Worm (Caenorhabditis elegans) whole organism, late embryonic: ENCODE data around the gene gspd-1.

Experiments
- F13H6.1 ChIP-seq: sonication (generic microtip); optimal IDR thresholded peaks from 2 replicates; lab custom pipeline; 2016; ENCODE audit warnings: missing genetic modification characterization, missing compliant biosample characterization
- K02D7.2 ChIP-seq: sonication (generic microtip); optimal IDR thresholded peaks from 2 replicates; lab custom pipeline; 2017; ENCODE audit warnings: mild to moderate bottlenecking, missing genetic modification characterization, missing compliant biosample characterization
- T23F11.4 ChIP-seq: fragments of 200-800 bp; sonication (Bioruptor generic); optimal IDR thresholded peaks from 2 replicates; lab custom pipeline; 2018; ENCODE audit warnings: mild to moderate bottlenecking, missing genetic modification characterization, missing compliant biosample characterization
- ceh-18 ChIP-seq: sonication (generic microtip); optimal IDR thresholded peaks from 2 replicates; lab custom pipeline; 2016; ENCODE audit warnings: missing genetic modification characterization, missing compliant biosample characterization
- ceh-19 ChIP-seq: fragments of 200-800 bp; sonication (Bioruptor generic); optimal IDR thresholded peaks from 2 replicates; lab custom pipeline; 2018; ENCODE audit warnings: mild to moderate bottlenecking, missing genetic modification characterization, missing compliant biosample characterization
- dve-1 ChIP-seq: sonication (generic microtip); optimal IDR thresholded peaks from 2 replicates; lab custom pipeline; 2017; ENCODE audit warnings: antibody characterized with exemption, mild to moderate bottlenecking, missing genetic modification characterization, missing compliant biosample characterization
- elt-2 ChIP-seq: sonication (generic microtip); optimal IDR thresholded peaks from 2 replicates; lab custom pipeline; 2016; ENCODE audit warnings: missing genetic modification reagents, missing genetic modification characterization, missing compliant biosample characterization
- eyg-1 ChIP-seq: sonication (generic microtip); optimal IDR thresholded peaks from 2 replicates; lab custom pipeline; 2016; ENCODE audit warnings: missing genotype, missing genetic modification characterization, missing compliant biosample characterization
- fax-1 ChIP-seq: sonication (generic microtip); optimal IDR thresholded peaks from 2 replicates; lab custom pipeline; 2016; ENCODE audit warnings: missing genotype, missing genetic modification characterization, missing compliant biosample characterization
- fkh-10 ChIP-seq: fragments of 150-350 bp; optimal IDR thresholded peaks from 2 replicates; lab custom pipeline; 2014; ENCODE audit warnings: missing biosample characterization, missing genetic modification reagents, missing genetic modification characterization
- fkh-6 ChIP-seq: sonication (generic microtip); optimal IDR thresholded peaks from 2 replicates; lab custom pipeline; 2016; ENCODE audit warnings: missing genetic modification characterization, missing compliant biosample characterization
- hlh-13 ChIP-seq: fragments of 200-800 bp; sonication (Bioruptor generic); optimal IDR thresholded peaks from 2 replicates; lab custom pipeline; 2018; ENCODE audit warnings: mild to moderate bottlenecking, missing genetic modification characterization, missing compliant biosample characterization
- nfya-1 ChIP-seq: sonication (generic microtip); optimal IDR thresholded peaks from 2 replicates; lab custom pipeline; 2017; ENCODE audit warnings: missing genetic modification characterization, mild to moderate bottlenecking, missing compliant biosample characterization, antibody characterized with exemption, moderate library complexity
- nhr-232 ChIP-seq: sonication (generic microtip); optimal IDR thresholded peaks from 2 replicates; lab custom pipeline; 2016; ENCODE audit warnings: missing genetic modification characterization, missing compliant biosample characterization
- pag-3 ChIP-seq: sonication (generic microtip); optimal IDR thresholded peaks from 2 replicates; lab custom pipeline; 2016; ENCODE audit warnings: missing compliant biosample characterization, missing genetic modification characterization, borderline replicate concordance
- pax-1 ChIP-seq: fragments of 150-350 bp; optimal IDR thresholded peaks from 2 replicates; lab custom pipeline; 2014; ENCODE audit warnings: missing biosample characterization, missing genetic modification characterization
- sdc-2 ChIP-seq: sonication (generic microtip); optimal IDR thresholded peaks from 2 replicates; lab custom pipeline; 2016; ENCODE audit warnings: missing genotype, missing genetic modification characterization, missing compliant biosample characterization
- tbx-2 ChIP-seq: sonication (generic microtip); optimal IDR thresholded peaks from 2 replicates; lab custom pipeline; 2016; ENCODE audit warnings: missing genetic modification characterization, missing compliant biosample characterization
- ttx-3 ChIP-seq: sonication (generic microtip); optimal IDR thresholded peaks from 2 replicates; lab custom pipeline; 2016; ENCODE audit warnings: missing genetic modification reagents, missing genetic modification characterization, missing compliant biosample characterization
- unc-3 ChIP-seq, 2 experiments: fragments of 200-800 bp in 1 of 2; sonication (Bioruptor generic) in 1 of 2; sonication (generic microtip) in 1 of 2; conservative IDR thresholded peaks in 1 of 2; optimal IDR thresholded peaks in 1 of 2; 2 replicates each; pipeline versions ENCODE4 v1.3.6 to Lab custom; 2016 to 2022; ENCODE audit warnings: missing compliant biosample characterization in 2 of 2, missing genetic modification characterization in 2 of 2, missing genetic modification reagents in 1 of 2
- unc-55 ChIP-seq: sonication (generic microtip); optimal IDR thresholded peaks from 2 replicates; lab custom pipeline; 2017; ENCODE audit warnings: missing biosample characterization, missing genetic modification reagents, missing genetic modification characterization
- zip-5 ChIP-seq: sonication (generic microtip); optimal IDR thresholded peaks from 2 replicates; lab custom pipeline; 2016; ENCODE audit warnings: missing genetic modification characterization, missing compliant biosample characterization
- ztf-16 ChIP-seq: sonication (generic microtip); optimal IDR thresholded peaks from 2 replicates; lab custom pipeline; 2017; ENCODE audit warnings: missing genetic modification characterization, missing compliant biosample characterization

Gene gspd-1

DNA sequence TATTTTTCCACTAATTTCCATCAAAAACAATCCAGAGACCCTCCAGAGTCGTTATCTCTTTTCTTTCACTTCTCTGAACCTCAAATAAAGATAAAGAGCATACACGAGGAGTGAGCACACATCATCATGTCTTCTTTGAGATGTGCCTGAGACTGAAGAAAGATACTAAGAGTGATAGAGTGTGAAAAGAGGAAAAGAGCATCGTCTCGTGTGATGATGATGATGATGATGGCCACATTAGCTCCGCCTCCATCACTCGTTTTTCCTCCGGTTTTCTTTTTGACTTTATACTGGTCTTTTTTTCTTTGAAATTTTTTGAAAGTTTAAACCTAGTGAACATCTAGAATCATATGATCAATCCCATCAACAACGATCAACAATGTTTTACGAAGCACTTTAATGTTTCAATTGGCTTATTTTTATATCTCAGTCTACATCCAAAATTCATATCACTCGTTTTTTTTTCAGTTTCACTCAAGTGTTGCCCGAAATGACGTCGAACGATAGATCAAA lies 36.8 kb downstream of the gspd-1 start, which contains the start of gene T01G1.2:
Gene T01G1.2, plus strand, starts transcription at position 463 of the 513 bp plus-strand sequence.
- TF ChIP-seq ceh-18 (tag; lab: Kevin White, UChicago), result peak; percentile 36
- peak; percentile 67 for TF ChIP-seq unc-55
- no peak for TF ChIP-seq unc-3 (GFP tag; conservative IDR thresholded peaks at IDR 0.05; lab: Robert Waterston, UW)
- TF ChIP-seq unc-3 (tag; optimal IDR thresholded peaks at IDR 0.05; lab: Kevin White, UChicago), result no peak
- no peak for TF ChIP-seq fax-1 (tag; lab: Kevin White, UChicago)
- no peak for TF ChIP-seq dve-1
- no peak for TF ChIP-seq tbx-2 (tag; lab: Kevin White, UChicago)
- TF ChIP-seq pag-3 (tag; lab: Kevin White, UChicago), result no peak
- TF ChIP-seq, all 69 proteins: peak for 2

- TF ChIP-seq nhr-232 (tag; lab: Kevin White, UChicago) (no peak), F13H6.1 (tag; lab: Kevin White, UChicago) (no peak), eyg-1 (no peak), zip-5 (tag; lab: Kevin White, UChicago) (no peak), hlh-13 (GFP tag; lab: Kevin White, UChicago) (no peak), fkh-6 (tag; lab: Kevin White, UChicago) (no peak)
Observed at ce11 chrIV:11359769-11360168, 42.5 kb downstream of the gspd-1 start, which contains the start of gene klp-12. TSS of gene klp-12 (minus strand) at chrIV:11359869.

DNA sequence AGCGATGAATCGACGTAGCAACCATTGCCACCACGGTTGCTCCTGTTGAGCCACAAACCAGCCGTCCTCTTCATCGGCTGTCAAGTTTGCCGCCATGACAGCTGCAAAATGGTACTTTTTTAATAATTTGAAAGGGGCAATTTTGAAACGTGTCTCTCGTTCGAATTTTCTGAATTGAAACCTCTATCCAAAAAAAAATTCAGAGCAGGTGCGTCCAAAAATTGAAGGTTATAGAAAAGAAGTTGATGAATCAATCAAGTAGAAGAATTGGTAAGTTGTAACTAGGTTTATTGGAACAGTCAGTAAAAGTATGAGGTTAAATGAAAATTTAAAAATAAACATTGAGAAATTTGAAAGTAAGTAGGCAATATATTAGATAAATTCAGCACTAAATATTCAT lies 44.2 kb downstream of the gspd-1 start, which contains the start of gene T01G1.4:
Gene T01G1.4, minus strand, starts transcription at position 101 of the 400 bp plus-strand sequence.
- TF ChIP-seq unc-55, result no peak
- no peak for TF ChIP-seq tbx-2 (tag; lab: Kevin White, UChicago)
- TF ChIP-seq elt-2 (tag; lab: Kevin White, UChicago), result no peak
- no peak for TF ChIP-seq dve-1
- TF ChIP-seq nfya-1 (tag; lab: Kevin White, UChicago), result no peak
- TF ChIP-seq pax-1 (tag; lab: Kevin White, UChicago), result no peak
- TF ChIP-seq T23F11.4 (GFP tag; lab: Kevin White, UChicago), result no peak
- no peak for TF ChIP-seq K02D7.2 (tag; lab: Kevin White, UChicago)
- TF ChIP-seq ceh-19 (GFP tag; lab: Kevin White, UChicago), result no peak
- no peak for TF ChIP-seq fkh-10 (GFP tag; lab: Kevin White, UChicago)
- TF ChIP-seq ztf-16 (tag; lab: Kevin White, UChicago), result no peak
- no peak for TF ChIP-seq ttx-3 (tag; lab: Kevin White, UChicago)

- TF ChIP-seq tbx-2 (tag; lab: Kevin White, UChicago) (peak; percentile 0), nfya-1 (tag; lab: Kevin White, UChicago) (peak; percentile 5), sdc-2 (no peak)
- TF ChIP-seq, all 69 proteins: peak for 2
Observed at ce11 chrIV:11363806-11364562, 46.8 kb downstream of the gspd-1 start.
